Fruit fly (Drosophila melanogaster) whole organism, embryonic: ENCODE measurements around the gene Sar1.

Experiments
- Antp ChIP-seq: fragments of 200-800 bp; sonication (Bioruptor generic); optimal IDR thresholded peaks from 3 replicates; lab custom pipeline; 2016; ENCODE audit warnings: missing biosample characterization, missing genetic modification characterization
- Asciz ChIP-seq: fragments of 200-800 bp; sonication (Bioruptor generic); optimal IDR thresholded peaks from 2 replicates; lab custom pipeline; 2017; ENCODE audit warnings: missing biosample characterization, mild to moderate bottlenecking, missing genetic modification characterization, missing genetic modification reagents
- CG11085 ChIP-seq: fragments of 200-800 bp; sonication (Bioruptor generic); IDR thresholded peaks from 2 replicates; pipeline ENCODE4 v1.3.6; 2022; ENCODE audit warnings: missing biosample characterization, missing genetic modification characterization
- CG12155 ChIP-seq: fragments of 200-800 bp; sonication (Bioruptor generic); optimal IDR thresholded peaks from 3 replicates; lab custom pipeline; 2016; ENCODE audit warnings: missing biosample characterization, missing genetic modification characterization
- CG12236 ChIP-seq: fragments of 200-800 bp; sonication (Bioruptor generic); optimal IDR thresholded peaks from 2 replicates; lab custom pipeline; 2016; ENCODE audit warnings: missing biosample characterization, missing genetic modification characterization
- CG12659 ChIP-seq: fragments of 200-800 bp; sonication (Bioruptor generic); optimal IDR thresholded peaks from 3 replicates; lab custom pipeline; 2017; ENCODE audit warnings: mild to moderate bottlenecking, missing biosample characterization, missing genetic modification reagents, missing genetic modification characterization
- CG12744 ChIP-seq: fragments of 200-800 bp; sonication (Bioruptor generic); optimal IDR thresholded peaks from 2 replicates; lab custom pipeline; 2016; ENCODE audit warnings: missing biosample characterization, missing genetic modification characterization
- CG13123 ChIP-seq: fragments of 200-800 bp; sonication (Bioruptor generic); optimal IDR thresholded peaks from 2 replicates; lab custom pipeline; 2016; ENCODE audit warnings: missing biosample characterization, missing genetic modification characterization
- CG13894 ChIP-seq: fragments of 200-800 bp; sonication (Bioruptor generic); optimal IDR thresholded peaks from 3 replicates; lab custom pipeline; 2018; ENCODE audit warnings: missing biosample characterization, mild to moderate bottlenecking, missing genetic modification characterization, moderate library complexity
- CG14014 ChIP-seq: fragments of 200-800 bp; sonication (Bioruptor generic); IDR thresholded peaks from 2 replicates; pipeline ENCODE4 v1.3.6; 2022; ENCODE audit warnings: missing biosample characterization, missing genetic modification characterization
- CG15073 ChIP-seq: fragments of 200-800 bp; sonication (Bioruptor generic); optimal IDR thresholded peaks from 2 replicates; lab custom pipeline; 2016; ENCODE audit warnings: missing biosample characterization, missing genetic modification characterization
- CG16813 ChIP-seq: fragments of 200-800 bp; sonication (Bioruptor generic); IDR thresholded peaks from 3 replicates; pipeline ENCODE4 v1.3.6; 2022; ENCODE audit warnings: missing biosample characterization, missing genetic modification characterization; ENCODE audit not compliant: partially characterized antibody
- CG2116 ChIP-seq: fragments of 200-800 bp; sonication (Bioruptor generic); optimal IDR thresholded peaks from 3 replicates; lab custom pipeline; 2018; ENCODE audit warnings: missing biosample characterization, mild to moderate bottlenecking, missing genetic modification characterization
- CG31365 ChIP-seq: fragments of 200-800 bp; sonication (Bioruptor generic); optimal IDR thresholded peaks from 2 replicates; lab custom pipeline; 2018; ENCODE audit warnings: missing biosample characterization, mild to moderate bottlenecking, missing genetic modification characterization
- CG31388 ChIP-seq: fragments of 200-800 bp; sonication (Bioruptor generic); optimal IDR thresholded peaks from 2 replicates; lab custom pipeline; 2016; ENCODE audit warnings: missing biosample characterization, missing genetic modification characterization
- CG34422 ChIP-seq: fragments of 200-800 bp; sonication (Bioruptor generic); IDR thresholded peaks from 3 replicates; pipeline ENCODE4 v1.3.6; 2022; ENCODE audit warnings: missing biosample characterization, missing genetic modification characterization
- CG4424 ChIP-seq: fragments of 200-800 bp; sonication (Bioruptor generic); optimal IDR thresholded peaks from 3 replicates; lab custom pipeline; 2016; ENCODE audit warnings: missing biosample characterization, missing genetic modification characterization
- CG6654 ChIP-seq: fragments of 200-800 bp; sonication (Bioruptor generic); optimal IDR thresholded peaks from 2 replicates; lab custom pipeline; 2017; ENCODE audit warnings: missing biosample characterization, mild to moderate bottlenecking, missing genetic modification characterization
- CG6791 ChIP-seq: fragments of 200-800 bp; sonication (Bioruptor generic); IDR thresholded peaks from 3 replicates; pipeline ENCODE4 v1.3.6; 2022; ENCODE audit warnings: missing biosample characterization, missing genetic modification characterization; ENCODE audit not compliant: partially characterized antibody
- CG8478 ChIP-seq: fragments of >200 bp; optimal IDR thresholded peaks from 2 replicates; lab custom pipeline; 2018
- Dbx ChIP-seq: fragments of 200-800 bp; sonication (Bioruptor generic); IDR thresholded peaks from 3 replicates; pipeline ENCODE4 v1.3.6; 2022; ENCODE audit warnings: missing biosample characterization, missing genetic modification characterization
- Dip3 ChIP-seq: fragments of 200-800 bp; sonication (Bioruptor generic); optimal IDR thresholded peaks from 3 replicates; lab custom pipeline; 2016; ENCODE audit warnings: missing biosample characterization, missing genetic modification characterization
- Dref ChIP-seq: fragments of 200-800 bp; sonication (Bioruptor generic); IDR thresholded peaks from 2 replicates; pipeline ENCODE4 v1.3.6; 2022; ENCODE audit warnings: missing biosample characterization, missing genetic modification characterization
- E2f2 ChIP-seq: fragments of 200-800 bp; sonication (Bioruptor generic); IDR thresholded peaks from 2 replicates; pipeline ENCODE4 v1.3.6; 2022; ENCODE audit warnings: missing biosample characterization, missing genetic modification characterization
- Fer3 ChIP-seq: fragments of 200-800 bp; sonication (Bioruptor generic); optimal IDR thresholded peaks from 2 replicates; lab custom pipeline; 2018; ENCODE audit warnings: missing biosample characterization, mild to moderate bottlenecking, missing genetic modification characterization, moderate library complexity
- Kr ChIP-seq: fragments of 200-800 bp; sonication (Bioruptor generic); optimal IDR thresholded peaks from 2 replicates; lab custom pipeline; 2017; ENCODE audit warnings: missing biosample characterization, mild to moderate bottlenecking, missing genetic modification characterization
- MTF-1 ChIP-seq: fragments of 200-800 bp; sonication (Bioruptor generic); optimal IDR thresholded peaks from 2 replicates; lab custom pipeline; 2018; ENCODE audit warnings: missing biosample characterization, mild to moderate bottlenecking, missing genetic modification characterization, borderline replicate concordance
- Mad ChIP-seq: fragments of 200-800 bp; sonication (Bioruptor generic); optimal IDR thresholded peaks from 2 replicates; lab custom pipeline; 2016; ENCODE audit warnings: missing biosample characterization, missing genetic modification characterization
- Med ChIP-seq: fragments of 200-800 bp; sonication (Bioruptor generic); peaks from one replicate; lab custom pipeline; 2016; ENCODE audit warnings: missing biosample characterization, missing genetic modification characterization, mild to moderate bottlenecking, inconsistent platforms, moderate library complexity
- Neu2 ChIP-seq: fragments of 200-800 bp; sonication (Bioruptor generic); optimal IDR thresholded peaks from 3 replicates; lab custom pipeline; 2016; ENCODE audit warnings: missing biosample characterization, missing genetic modification characterization, borderline replicate concordance
- Spps ChIP-seq: fragments of 200-800 bp; sonication (Bioruptor generic); optimal IDR thresholded peaks from 2 replicates; lab custom pipeline; 2018; ENCODE audit warnings: missing biosample characterization, mild to moderate bottlenecking, missing genetic modification characterization
- Stat92E ChIP-seq, 3 experiments: fragments of >200 bp in 2 of 3; fragments of 200-800 bp in 1 of 3; sonication (Bioruptor generic) in 1 of 3; optimal IDR thresholded peaks; 2 replicates each; lab custom pipeline; 2017 to 2019; ENCODE audit warnings: missing biosample characterization in 3 of 3, missing genetic modification characterization in 3 of 3, mild to moderate bottlenecking in 1 of 3, moderate library complexity in 1 of 3
- croc ChIP-seq: fragments of 200-800 bp; sonication (Bioruptor generic); conservative IDR thresholded peaks from 3 replicates; pipeline ENCODE4 v1.3.6; 2022; ENCODE audit warnings: missing biosample characterization, missing genetic modification characterization
- dpn ChIP-seq, 2 experiments: fragments of 200-800 bp; sonication (Bioruptor generic); optimal IDR thresholded peaks; 3 replicates each; lab custom pipeline; 2016; ENCODE audit warnings: missing biosample characterization in 2 of 2, missing genetic modification characterization in 2 of 2
- esg ChIP-seq: fragments of 200-800 bp; sonication (Bioruptor generic); conservative IDR thresholded peaks from 2 replicates; pipeline ENCODE4 v1.3.6; 2022; ENCODE audit warnings: missing biosample characterization, missing genetic modification characterization
- fd102C ChIP-seq: fragments of 200-800 bp; sonication (Bioruptor generic); optimal IDR thresholded peaks from 2 replicates; lab custom pipeline; 2018; ENCODE audit warnings: missing biosample characterization, mild to moderate bottlenecking, missing genetic modification characterization, moderate library complexity
- hkb ChIP-seq, 2 experiments: fragments of 200-800 bp in 1 of 2; fragments of >200 bp in 1 of 2; sonication (Bioruptor generic) in 1 of 2; IDR thresholded peaks in 1 of 2; optimal IDR thresholded peaks in 1 of 2; 2 replicates each; pipeline versions ENCODE4 v1.3.6 to Lab custom; 2017 to 2022; ENCODE audit warnings: missing biosample characterization in 1 of 2, missing genetic modification characterization in 1 of 2
- luna ChIP-seq: fragments of 200-800 bp; sonication (Bioruptor generic); optimal IDR thresholded peaks from 2 replicates; lab custom pipeline; 2016; ENCODE audit warnings: missing biosample characterization, missing genetic modification characterization
- mld ChIP-seq: fragments of 200-800 bp; sonication (Bioruptor generic); IDR thresholded peaks from 3 replicates; pipeline ENCODE4 v1.3.6; 2022; ENCODE audit warnings: missing biosample characterization, missing genetic modification characterization; ENCODE audit not compliant: partially characterized antibody
- nom ChIP-seq: fragments of 200-800 bp; sonication (Bioruptor generic); optimal IDR thresholded peaks from 2 replicates; lab custom pipeline; 2017; ENCODE audit warnings: missing biosample characterization, missing genetic modification characterization, mild to moderate bottlenecking, moderate library complexity, missing genetic modification reagents
- pb ChIP-seq: fragments of 200-800 bp; sonication (Bioruptor generic); optimal IDR thresholded peaks from 3 replicates; lab custom pipeline; 2016; ENCODE audit warnings: missing biosample characterization, missing genetic modification characterization
- peb ChIP-seq: fragments of 200-800 bp; sonication (Bioruptor generic); IDR thresholded peaks from 2 replicates; pipeline ENCODE4 v1.3.6; 2022; ENCODE audit warnings: missing biosample characterization, missing genetic modification characterization
- pho ChIP-seq: fragments of 200-800 bp; sonication (Bioruptor generic); optimal IDR thresholded peaks from 2 replicates; lab custom pipeline; 2016; ENCODE audit warnings: missing biosample characterization, missing genetic modification characterization
- psq ChIP-seq: fragments of 200-800 bp; sonication (Bioruptor generic); optimal IDR thresholded peaks from 2 replicates; lab custom pipeline; 2017; ENCODE audit warnings: missing biosample characterization, missing genetic modification characterization
- ro ChIP-seq: fragments of 200-800 bp; sonication (Bioruptor generic); IDR thresholded peaks from 2 replicates; pipeline ENCODE4 v1.3.6; 2022; ENCODE audit warnings: missing biosample characterization, missing genetic modification characterization
- salm ChIP-seq: fragments of 200-800 bp; sonication (Bioruptor generic); optimal IDR thresholded peaks from 2 replicates; lab custom pipeline; 2018; ENCODE audit warnings: missing biosample characterization, mild to moderate bottlenecking, missing genetic modification characterization
- sim ChIP-seq: fragments of 200-800 bp; sonication (Bioruptor generic); IDR thresholded peaks from 2 replicates; pipeline ENCODE4 v1.3.6; 2022; ENCODE audit warnings: missing biosample characterization, missing genetic modification characterization
- tup ChIP-seq: fragments of 200-800 bp; sonication (Bioruptor generic); optimal IDR thresholded peaks from 2 replicates; lab custom pipeline; 2016; ENCODE audit warnings: missing biosample characterization, mild to moderate bottlenecking, missing genetic modification characterization, moderate library complexity
- unc-4 ChIP-seq: fragments of 200-800 bp; sonication (Bioruptor generic); IDR thresholded peaks from 2 replicates; pipeline ENCODE4 v1.3.6; 2022; ENCODE audit warnings: missing biosample characterization, missing genetic modification characterization; ENCODE audit not compliant: partially characterized antibody
- zen ChIP-seq: fragments of 200-800 bp; sonication (Bioruptor generic); optimal IDR thresholded peaks from 3 replicates; lab custom pipeline; 2018; ENCODE audit warnings: missing biosample characterization, mild to moderate bottlenecking, missing genetic modification characterization, moderate library complexity

Gene Sar1

DNA sequence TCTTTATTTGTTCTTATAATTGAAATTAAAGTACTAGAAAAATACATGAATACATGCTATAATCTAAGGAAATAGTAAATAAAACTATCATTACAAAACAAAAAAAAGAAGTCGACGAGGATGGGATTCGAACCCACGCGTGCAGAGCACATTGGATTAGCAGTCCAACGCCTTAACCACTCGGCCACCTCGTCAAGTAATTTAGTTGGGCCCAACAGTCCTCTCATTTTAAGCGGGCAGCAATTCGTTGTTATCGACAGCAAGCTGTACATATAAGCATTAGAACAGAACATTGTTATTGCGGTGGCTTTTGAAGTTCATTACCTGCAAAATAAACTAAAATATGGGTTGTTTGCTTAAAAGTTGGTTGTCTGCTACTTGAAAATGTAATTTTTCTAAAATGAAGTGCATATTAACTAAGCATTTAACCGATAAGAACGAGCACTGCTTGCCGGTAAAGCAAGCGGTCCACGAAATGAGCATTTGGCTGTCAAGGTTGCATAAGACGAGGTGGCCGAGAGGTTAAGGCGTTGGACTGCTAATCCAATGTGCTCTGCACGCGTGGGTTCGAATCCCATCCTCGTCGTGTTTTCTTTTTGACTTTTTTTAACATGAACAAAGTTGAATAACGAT is 40.7 kb downstream of the Sar1 start (continued):
- no peak for TF ChIP-seq MTF-1 (GFP tag; lab: Kevin White, UChicago)
- TF ChIP-seq CG12659 (GFP tag; lab: Kevin White, UChicago) = no peak
- no peak for TF ChIP-seq luna (GFP tag; lab: Kevin White, UChicago)
- TF ChIP-seq dpn (GFP tag; optimal IDR thresholded peaks at IDR 0.05; lab: Kevin White, UChicago) = no peak
- peak; percentile 80 for TF ChIP-seq CG16813 (GFP tag; lab: Robert Waterston, UW)
- TF ChIP-seq fd102C (GFP tag; lab: Kevin White, UChicago) = no peak
- TF ChIP-seq hkb (optimal IDR thresholded peaks at IDR 0.05; lab: Kevin White, UChicago) = peak; percentile 55
- no peak for TF ChIP-seq hkb (GFP tag; IDR thresholded peaks at IDR 0.05; lab: Robert Waterston, UW)
- TF ChIP-seq zen (tag; lab: Kevin White, UChicago) = no peak
- TF ChIP-seq CG14014 (GFP tag; lab: Robert Waterston, UW) = no peak
- TF ChIP-seq sim (GFP tag; lab: Robert Waterston, UW) = no peak
- no peak for TF ChIP-seq Antp (GFP tag; lab: Kevin White, UChicago)
- TF ChIP-seq CG12744 (GFP tag; lab: Kevin White, UChicago) = no peak
- TF ChIP-seq CG31365 = peak; percentile 99
- TF ChIP-seq CG12155 (GFP tag; lab: Kevin White, UChicago) = no peak
- TF ChIP-seq CG8478 (lab: Kevin White, UChicago) = peak; percentile 81
- TF ChIP-seq Stat92E (GFP tag; optimal IDR thresholded peaks at IDR 0.05; lab: Kevin White, UChicago) = peak in 1 of 3 experiments; percentile 73
- TF ChIP-seq CG12236 (GFP tag; lab: Kevin White, UChicago) = no peak
- peak; percentile 94 for TF ChIP-seq CG6791 (GFP tag; lab: Robert Waterston, UW)
- no peak for TF ChIP-seq Neu2 (GFP tag; lab: Kevin White, UChicago)
- no peak for TF ChIP-seq CG31388
- TF ChIP-seq pb (GFP tag; lab: Kevin White, UChicago) = no peak
- TF ChIP-seq Kr (GFP tag; lab: Kevin White, UChicago) = no peak
- peak; percentile 44; the same call in 1 of the 2 replicates for TF ChIP-seq unc-4
- TF ChIP-seq Med = peak; percentile 63
- peak; percentile 7 for TF ChIP-seq CG2116 (GFP tag; lab: Kevin White, UChicago)
- no peak for TF ChIP-seq peb (GFP tag; lab: Robert Waterston, UW)
- no peak for TF ChIP-seq Dref (GFP tag; lab: Robert Waterston, UW)
- TF ChIP-seq Spps (tag; lab: Kevin White, UChicago) = no peak
- TF ChIP-seq Mad (GFP tag; lab: Kevin White, UChicago) = no peak

dm6 chr3R:22400246-22400645 is 43.8 kb downstream of the Sar1 start:
- TF ChIP-seq Fer3 (tag; lab: Kevin White, UChicago) (no peak), mld (GFP tag; lab: Robert Waterston, UW) (no peak), tup (GFP tag; lab: Kevin White, UChicago) (no peak), CG15073 (GFP tag; lab: Kevin White, UChicago) (no peak), CG13123 (GFP tag; lab: Kevin White, UChicago) (no peak), CG6654 (GFP tag; lab: Kevin White, UChicago) (no peak), esg (peak; percentile 43), psq (GFP tag; lab: Kevin White, UChicago) (no peak), pho (GFP tag; lab: Kevin White, UChicago) (no peak), CG13894 (tag; lab: Kevin White, UChicago) (no peak), Dip3 (GFP tag; lab: Kevin White, UChicago) (no peak), CG4424 (GFP tag; lab: Kevin White, UChicago) (no peak), CG34422 (GFP tag; lab: Robert Waterston, UW) (peak; percentile 63; the same call in 1 of the 3 replicates), CG11085 (GFP tag; lab: Robert Waterston, UW) (no peak), Asciz (GFP tag; lab: Kevin White, UChicago) (no peak), salm (tag; lab: Kevin White, UChicago) (no peak), croc (GFP tag; lab: Robert Waterston, UW) (no peak; the same call in 2 of the 3 replicates), E2f2 (no peak), Dbx (GFP tag; lab: Robert Waterston, UW) (peak; percentile 51; the same call in 2 of the 3 replicates), nom (GFP tag; lab: Kevin White, UChicago) (no peak), ro (no peak)
